Worm (Caenorhabditis elegans): ENCODE data around the gene his-35.

his-35 gene

ce11 chrV:9561624-9562179 is 16.6 kb upstream of the his-35 start, which contains the start of gene rgef-1:
Gene rgef-1 (minus strand): TSS chrV:9561674.
- no peak for TF ChIP-seq ets-4 (GFP tag; optimal IDR thresholded peaks at IDR 0.05)
- TF ChIP-seq Y67H2A.10 (GFP tag; conservative IDR thresholded peaks at IDR 0.05), result no peak
- no peak for TF ChIP-seq lsl-1 (GFP tag; optimal IDR thresholded peaks at IDR 0.05)
- no peak for TF ChIP-seq ceh-79 (tag; optimal IDR thresholded peaks at IDR 0.05)
- no peak for TF ChIP-seq B0035.1 (tag; optimal IDR thresholded peaks at IDR 0.05)
- TF ChIP-seq ztf-26 (tag; optimal IDR thresholded peaks at IDR 0.05), result no peak
- no peak for TF ChIP-seq unc-130 (GFP tag; optimal IDR thresholded peaks at IDR 0.05)
- TF ChIP-seq T26A5.8 (tag; optimal IDR thresholded peaks at IDR 0.05), result no peak
- TF ChIP-seq zim-3 (tag; optimal IDR thresholded peaks at IDR 0.05), result no peak
- TF ChIP-seq B0261.1 (tag; optimal IDR thresholded peaks at IDR 0.05), result no peak
- TF ChIP-seq snpc-1.3 (tag; optimal IDR thresholded peaks at IDR 0.05; ENCODE audit: insufficient read depth), result no peak
- TF ChIP-seq hmg-20 (GFP tag; IDR thresholded peaks at IDR 0.05), result no peak
- no peak for TF ChIP-seq F23B12.7 (tag; optimal IDR thresholded peaks at IDR 0.05; ENCODE audit: insufficient read depth)
- no peak for TF ChIP-seq madf-3 (GFP tag; IDR thresholded peaks at IDR 0.05)
- no peak for TF ChIP-seq egrh-3 (GFP tag; IDR thresholded peaks at IDR 0.05)
- no peak for TF ChIP-seq ama-1 (optimal IDR thresholded peaks at IDR 0.05)
- TF ChIP-seq ama-1 (GFP tag; optimal IDR thresholded peaks at IDR 0.05), result no peak
- no peak for TF ChIP-seq ceh-40 (GFP tag; IDR thresholded peaks at IDR 0.05)
- no peak for TF ChIP-seq dox-1 (GFP tag; IDR thresholded peaks at IDR 0.05)
- TF ChIP-seq hrde-1 (tag; optimal IDR thresholded peaks at IDR 0.05; ENCODE audit: borderline replicate concordance), result no peak
- TF ChIP-seq hlh-12 (tag; optimal IDR thresholded peaks at IDR 0.05), result no peak
- no peak for TF ChIP-seq efl-1 (GFP tag; optimal IDR thresholded peaks at IDR 0.05)
- no peak for TF ChIP-seq F37B4.10 (GFP tag; IDR thresholded peaks at IDR 0.05)
- peak in 1 of 3 experiments; percentile 16 for TF ChIP-seq lin-35 (GFP tag; optimal IDR thresholded peaks at IDR 0.05)
- TF ChIP-seq ekl-4 (GFP tag; IDR thresholded peaks at IDR 0.05), result no peak
- TF ChIP-seq mxl-1 (tag; optimal IDR thresholded peaks at IDR 0.05), result no peak
- no peak for TF ChIP-seq C06A6.2 (GFP tag; conservative IDR thresholded peaks at IDR 0.05)
- TF ChIP-seq ztf-28 (GFP tag; IDR thresholded peaks at IDR 0.05), result no peak
- TF ChIP-seq lin-40 (tag; optimal IDR thresholded peaks at IDR 0.05), result peak; percentile 39
- no peak for TF ChIP-seq repo-1 (tag; optimal IDR thresholded peaks at IDR 0.05)
- no peak for TF ChIP-seq T07F8.4 (tag; optimal IDR thresholded peaks at IDR 0.05)
- TF ChIP-seq zfh-2 (GFP tag; conservative IDR thresholded peaks at IDR 0.05), result peak; percentile 91
- TF ChIP-seq nhr-120 (GFP tag; IDR thresholded peaks at IDR 0.05), result no peak
- TF ChIP-seq nhr-90 (tag; optimal IDR thresholded peaks at IDR 0.05), result no peak
- 0 out of 2 replicates have a peak, but pooled peaks have one; percentile 19 for TF ChIP-seq K11D2.4 (GFP tag; IDR thresholded peaks at IDR 0.05)
- TF ChIP-seq nhr-80 (tag; optimal IDR thresholded peaks at IDR 0.05), result no peak
- TF ChIP-seq nfyb-1 (GFP tag; IDR thresholded peaks at IDR 0.05), result 0 out of 2 replicates have a peak, but pooled peaks have one; percentile 15
- TF ChIP-seq akir-1 (GFP tag; optimal IDR thresholded peaks at IDR 0.05), result no peak
- TF ChIP-seq pha-4 (tag; optimal IDR thresholded peaks at IDR 0.05), result no peak
- no peak for TF ChIP-seq chd-7 (tag; optimal IDR thresholded peaks at IDR 0.05)
- TF ChIP-seq C17E4.6 (GFP tag; IDR thresholded peaks at IDR 0.05), result no peak
- TF ChIP-seq rpc-1 (optimal IDR thresholded peaks at IDR 0.05), result no peak
- TF ChIP-seq rpc-1 (tag; optimal IDR thresholded peaks at IDR 0.05), result no peak
- TF ChIP-seq xnd-1 (tag; optimal IDR thresholded peaks at IDR 0.05), result no peak
- TF ChIP-seq lir-1 (GFP tag; conservative IDR thresholded peaks at IDR 0.05), result no peak
- no peak for TF ChIP-seq sea-2 (GFP tag; IDR thresholded peaks at IDR 0.05)
- TF ChIP-seq dpl-1 (GFP tag; optimal IDR thresholded peaks at IDR 0.05), result no peak
- no peak for TF ChIP-seq let-526 (GFP tag; IDR thresholded peaks at IDR 0.05)
- no peak for TF ChIP-seq F57C9.4 (tag; optimal IDR thresholded peaks at IDR 0.05)
- TF ChIP-seq lsy-27 (tag; optimal IDR thresholded peaks at IDR 0.05; ENCODE audit: borderline replicate concordance, insufficient read depth), result no peak

All from whole organism, young adult.